3 worm cellular contexts compared by ENCODE assay signal in the genomic region with DNA sequence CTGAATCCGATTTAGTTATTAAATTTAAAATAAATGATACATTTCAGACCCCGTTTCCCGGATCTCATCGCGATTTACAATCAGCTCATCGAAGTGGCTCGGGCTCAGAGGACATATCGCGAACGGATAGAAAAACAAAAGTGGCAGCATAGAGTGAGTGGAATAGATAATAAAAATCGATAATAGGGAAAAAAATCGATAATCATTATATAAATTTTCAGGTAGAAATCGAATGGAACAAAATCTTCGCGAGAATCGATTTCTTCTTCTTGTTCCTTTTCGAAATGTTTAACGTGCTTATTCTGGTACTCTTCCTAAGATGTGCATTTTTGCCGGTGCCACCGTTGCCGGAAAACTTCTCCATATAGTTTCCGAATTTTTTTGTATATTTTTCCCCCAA.
TF ChIP-seq lines count a peak whose summit lies in the region.

No protein-coding gene starts in this region.

TF ChIP-seq in whole organism, L3 larva, 47 proteins besides CTCF, POLR2A, EP300 and RAD21:
- no peak for TF ChIP-seq unc-62 (GFP tag; optimal IDR thresholded peaks at IDR 0.05; lab: Kevin White, UChicago)
- TF ChIP-seq ceh-28 (tag; optimal IDR thresholded peaks at IDR 0.05; lab: Kevin White, UChicago) = peak; percentile 39

TF ChIP-seq in whole organism, L4 larva, 104 proteins besides CTCF, POLR2A, EP300 and RAD21:
- no peak for TF ChIP-seq vab-7 (GFP tag; IDR thresholded peaks at IDR 0.05; lab: Robert Waterston, UW)
- peak; percentile 61 for TF ChIP-seq ceh-28 (tag; optimal IDR thresholded peaks at IDR 0.05; lab: Kevin White, UChicago)

TF ChIP-seq in whole organism, midembryonic, 9 proteins besides CTCF, POLR2A, EP300 and RAD21:
- no peak for TF ChIP-seq tab-1 (GFP tag; IDR thresholded peaks at IDR 0.05; lab: Robert Waterston, UW)
- TF ChIP-seq T22C8.4 (GFP tag; IDR thresholded peaks at IDR 0.05; lab: Robert Waterston, UW) = peak; percentile 59; the same call in 1 of the 2 replicates
TF ChIP-seq in whole organism, midembryonic: peak in this region for 1.
